Worm (Caenorhabditis elegans) whole organism, L1 larva: Measurements from ENCODE around the gene ZK643.6.
"Not testable (repeated sequence)": the region's sequence is repeated elsewhere in the genome, so short reads cannot be mapped to it uniquely, and the experiment has no call there.

Experiments used
- ces-1 ChIP-seq: fragments of 150-350 bp; optimal IDR thresholded peaks from 2 replicates; lab custom pipeline; 2014; ENCODE audit warnings: missing biosample characterization, missing genetic modification reagents, missing genetic modification characterization
- egl-13 ChIP-seq: sonication (generic microtip); optimal IDR thresholded peaks from 2 replicates; lab custom pipeline; 2016; ENCODE audit warnings: missing genotype, missing genetic modification reagents, missing genetic modification characterization, missing compliant biosample characterization
- egl-27 ChIP-seq, 2 experiments: fragments of 150-350 bp in 1 of 2; sonication (generic microtip); optimal IDR thresholded peaks; 3 replicates each; lab custom pipeline; 2017 to 2018; ENCODE audit warnings: missing biosample characterization in 2 of 2, missing genetic modification characterization in 2 of 2, missing genetic modification reagents in 2 of 2
- elt-2 ChIP-seq: sonication (generic microtip); optimal IDR thresholded peaks from 2 replicates; lab custom pipeline; 2016; ENCODE audit warnings: missing genetic modification characterization, mild to moderate bottlenecking, inconsistent platforms, missing compliant biosample characterization, missing genetic modification reagents
- elt-3 ChIP-seq, 6 experiments: fragments of 150-350 bp in 1 of 6; sonication (generic microtip); optimal IDR thresholded peaks; 2 replicates each; lab custom pipeline; 2017 to 2018; ENCODE audit warnings: missing biosample characterization in 6 of 6, missing genetic modification characterization in 6 of 6, inconsistent platforms in 1 of 6
- ets-5 ChIP-seq: fragments of 200-800 bp; sonication (Bioruptor generic); IDR thresholded peaks from 2 replicates; pipeline ENCODE4 v1.3.6; 2022; ENCODE audit warnings: missing genetic modification characterization, missing compliant biosample characterization
- fos-1 ChIP-seq: fragments of 150-350 bp; optimal IDR thresholded peaks from 2 replicates; lab custom pipeline; 2014; ENCODE audit warnings: missing biosample characterization, missing genetic modification characterization
- lin-13 ChIP-seq: fragments of 150-350 bp; optimal IDR thresholded peaks from 2 replicates; lab custom pipeline; 2014; ENCODE audit warnings: missing biosample characterization, missing genetic modification reagents, missing genetic modification characterization
- lin-35 ChIP-seq, 2 experiments: fragments of 150-350 bp; optimal IDR thresholded peaks; 2 replicates each; lab custom pipeline; 2014; ENCODE audit warnings: missing biosample characterization in 2 of 2, missing genetic modification characterization in 2 of 2, missing genetic modification reagents in 2 of 2
- lsy-2 ChIP-seq, 2 experiments: fragments of 150-350 bp; optimal IDR thresholded peaks; 2 replicates each; lab custom pipeline; 2014; ENCODE audit warnings: missing biosample characterization in 2 of 2, missing genetic modification characterization in 2 of 2
- nhr-11 ChIP-seq: fragments of 150-350 bp; optimal IDR thresholded peaks from 2 replicates; lab custom pipeline; 2014; ENCODE audit warnings: missing biosample characterization, missing genetic modification characterization
- pax-3 ChIP-seq: fragments of 200-800 bp; sonication (Bioruptor generic); optimal IDR thresholded peaks from 2 replicates; lab custom pipeline; 2018; ENCODE audit warnings: mild to moderate bottlenecking, missing genetic modification characterization, moderate library complexity, missing compliant biosample characterization
- unc-62 ChIP-seq: fragments of 150-350 bp; optimal IDR thresholded peaks from 2 replicates; lab custom pipeline; 2014; ENCODE audit warnings: missing biosample characterization, missing genetic modification reagents, missing genetic modification characterization
- ztf-11 ChIP-seq, 2 experiments: sonication (generic microtip); optimal IDR thresholded peaks; 2 replicates each; lab custom pipeline; 2016 to 2017; ENCODE audit warnings: missing genetic modification characterization in 2 of 2, missing biosample characterization in 1 of 2, missing compliant biosample characterization in 1 of 2

ce11 chrIII:9005905-9006372 is 45.4 kb upstream of the ZK643.6 start, which contains the start of gene rab-6.1:
- not testable (repeated sequence) for TF ChIP-seq fos-1 (tag; lab: Kevin White, UChicago); ces-1 (GFP tag; lab: Kevin White, UChicago); nhr-11 (tag; lab: Kevin White, UChicago); ztf-11 (tag; optimal IDR thresholded peaks at IDR 0.05; lab: Kevin White, UChicago); elt-3 (tag; optimal IDR thresholded peaks at IDR 0.05; lab: Kevin White, UChicago); unc-62 (GFP tag; lab: Kevin White, UChicago); elt-2 (tag; lab: Kevin White, UChicago); pax-3 (tag; lab: Kevin White, UChicago); lsy-2 (tag; optimal IDR thresholded peaks at IDR 0.05; lab: Kevin White, UChicago); egl-27 (tag; optimal IDR thresholded peaks at IDR 0.05; lab: Kevin White, UChicago); lin-35 (GFP tag; optimal IDR thresholded peaks at IDR 0.05; lab: Kevin White, UChicago); ets-5 (GFP tag; lab: Robert Waterston, UW); egl-13 (tag; lab: Kevin White, UChicago); lin-13 (GFP tag; lab: Kevin White, UChicago)
